Worm (Caenorhabditis elegans) whole organism, L4 larva: Measurements from ENCODE around the gene mlck-1.

Experiments
- ama-1 ChIP-seq: fragments of 150-350 bp; optimal IDR thresholded peaks from 2 replicates; lab custom pipeline; 2014; ENCODE audit warnings: inconsistent platforms, mixed read lengths
- lin-38 ChIP-seq: fragments of 200-800 bp; sonication (Bioruptor generic); IDR thresholded peaks from 2 replicates; pipeline ENCODE4 v1.3.6; 2022; ENCODE audit warnings: missing genetic modification reagents, missing genetic modification characterization, missing compliant biosample characterization
- lsy-2 ChIP-seq, 2 experiments: fragments of 150-350 bp in 1 of 2; sonication (generic microtip) in 1 of 2; optimal IDR thresholded peaks; 2 replicates each; lab custom pipeline; 2014 to 2017; ENCODE audit warnings: missing biosample characterization in 2 of 2, missing genetic modification characterization in 2 of 2
- nhr-25 ChIP-seq: sonication (generic microtip); optimal IDR thresholded peaks from 2 replicates; lab custom pipeline; 2017; ENCODE audit warnings: missing genetic modification characterization, mild to moderate bottlenecking, missing compliant biosample characterization, antibody characterized with exemption, moderate library complexity, borderline replicate concordance; ENCODE audit not compliant: insufficient read depth
- skn-1 ChIP-seq: fragments of 150-350 bp; optimal IDR thresholded peaks from 2 replicates; lab custom pipeline; 2014; ENCODE audit warnings: missing biosample characterization, missing genetic modification characterization
- unc-62 ChIP-seq, 3 experiments: fragments of 150-350 bp in 1 of 3; sonication (generic microtip); optimal IDR thresholded peaks in 2 of 3; peaks in 1 of 3; 1 replicate in 1 of 3; 2 replicates in 2 of 3; lab custom pipeline; 2014 to 2017; ENCODE audit warnings: missing biosample characterization in 3 of 3, missing genetic modification characterization in 3 of 3, missing genetic modification reagents in 3 of 3, missing genotype in 1 of 3
- ztf-11 ChIP-seq: fragments of 150-350 bp; optimal IDR thresholded peaks from 2 replicates; lab custom pipeline; 2014; ENCODE audit warnings: missing biosample characterization, missing genetic modification characterization

- TF ChIP-seq nhr-25 (tag; lab: Kevin White, UChicago) (no peak), lin-38 (GFP tag; lab: Robert Waterston, UW) (no peak), ama-1 (no peak), skn-1 (no peak), ztf-11 (tag; lab: Kevin White, UChicago) (no peak), lsy-2 (tag; optimal IDR thresholded peaks at IDR 0.05; lab: Kevin White, UChicago) (peak in 1 of 2 experiments; percentile 32), unc-62 (GFP tag; optimal IDR thresholded peaks at IDR 0.05 in 1 of 2; lab: Kevin White, UChicago) (no peak), unc-62 (tag; optimal IDR thresholded peaks at IDR 0.05; lab: Kevin White, UChicago) (no peak)
Measured at ce11 chrX:10074233-10074632, 4.6 kb upstream of the mlck-1 start, which contains the start of gene ZC373.5.
